Fruit fly (Drosophila melanogaster) whole organism, pupa: Measurements from ENCODE around the gene CG14969.

Experiments
- CG10348 ChIP-seq: fragments of 200-800 bp; sonication (Bioruptor generic); IDR thresholded peaks from 2 replicates; pipeline ENCODE4 v1.3.6; 2022; ENCODE audit warnings: missing biosample characterization, missing genetic modification characterization
- CG12605 ChIP-seq: fragments of 200-800 bp; sonication (Bioruptor generic); IDR thresholded peaks from 2 replicates; pipeline ENCODE4 v1.3.6; 2022; ENCODE audit warnings: missing biosample characterization, missing genetic modification characterization
- CG13204 ChIP-seq: fragments of 200-800 bp; sonication (Bioruptor generic); optimal IDR thresholded peaks from 2 replicates; lab custom pipeline; 2018; ENCODE audit warnings: missing biosample characterization, mild to moderate bottlenecking, missing genetic modification characterization, moderate library complexity
- CG14655 ChIP-seq: fragments of 200-800 bp; sonication (Bioruptor generic); optimal IDR thresholded peaks from 3 replicates; lab custom pipeline; 2017; ENCODE audit warnings: mild to moderate bottlenecking, missing biosample characterization, missing genetic modification reagents, missing genetic modification characterization
- CG15710 ChIP-seq: fragments of 200-800 bp; sonication (Bioruptor generic); optimal IDR thresholded peaks from 2 replicates; lab custom pipeline; 2018; ENCODE audit warnings: missing biosample characterization, mild to moderate bottlenecking, missing genetic modification characterization, moderate library complexity
- CG17806 ChIP-seq: fragments of 200-800 bp; sonication (Bioruptor generic); optimal IDR thresholded peaks from 2 replicates; lab custom pipeline; 2018; ENCODE audit warnings: missing biosample characterization, mild to moderate bottlenecking, missing genetic modification characterization, moderate library complexity
- CG32121 ChIP-seq: fragments of 200-800 bp; sonication (Bioruptor generic); IDR thresholded peaks from 2 replicates; pipeline ENCODE4 v1.3.6; 2022; ENCODE audit warnings: missing biosample characterization, missing genetic modification characterization
- CG34367 ChIP-seq: fragments of 200-800 bp; sonication (Bioruptor generic); optimal IDR thresholded peaks from 2 replicates; lab custom pipeline; 2018; ENCODE audit warnings: missing biosample characterization, mild to moderate bottlenecking, missing genetic modification characterization
- CG4496 ChIP-seq: fragments of 200-800 bp; sonication (Bioruptor generic); IDR thresholded peaks from 3 replicates; pipeline ENCODE4 v1.3.6; 2022; ENCODE audit warnings: missing biosample characterization, missing genetic modification characterization
- CG8159 ChIP-seq: fragments of 200-800 bp; sonication (Bioruptor generic); optimal IDR thresholded peaks from 3 replicates; lab custom pipeline; 2018; ENCODE audit warnings: missing biosample characterization, mild to moderate bottlenecking, missing genetic modification characterization, moderate library complexity
- CG8301 ChIP-seq: fragments of 200-800 bp; sonication (Bioruptor generic); optimal IDR thresholded peaks from 2 replicates; lab custom pipeline; 2018; ENCODE audit warnings: missing biosample characterization, mild to moderate bottlenecking, missing genetic modification characterization
- CG9948 ChIP-seq: fragments of 200-800 bp; sonication (Bioruptor generic); optimal IDR thresholded peaks from 2 replicates; lab custom pipeline; 2018; ENCODE audit warnings: missing biosample characterization, mild to moderate bottlenecking, missing genetic modification characterization, moderate library complexity
- D1 ChIP-seq: fragments of 200-800 bp; sonication (Bioruptor generic); optimal IDR thresholded peaks from 2 replicates; lab custom pipeline; 2018; ENCODE audit warnings: missing biosample characterization, mild to moderate bottlenecking, missing genetic modification characterization, moderate library complexity
- EcR ChIP-seq: fragments of 200-800 bp; sonication (Bioruptor generic); optimal IDR thresholded peaks from 3 replicates; lab custom pipeline; 2019; ENCODE audit warnings: missing biosample characterization, missing genetic modification characterization, mild to moderate bottlenecking, moderate library complexity, missing genetic modification reagents
- Ets98B ChIP-seq: fragments of 200-800 bp; sonication (Bioruptor generic); IDR thresholded peaks from 2 replicates; pipeline ENCODE4 v1.3.6; 2022; ENCODE audit warnings: missing biosample characterization, missing genetic modification characterization
- Pif1A ChIP-seq: fragments of 200-800 bp; sonication (Bioruptor generic); optimal IDR thresholded peaks from 3 replicates; lab custom pipeline; 2016; ENCODE audit warnings: missing biosample characterization, missing genetic modification characterization
- Pif1B ChIP-seq: fragments of 200-800 bp; sonication (Bioruptor generic); optimal IDR thresholded peaks from 3 replicates; lab custom pipeline; 2016; ENCODE audit warnings: missing biosample characterization, missing genetic modification characterization
- Snoo ChIP-seq: fragments of 200-800 bp; sonication (Bioruptor generic); optimal IDR thresholded peaks from 3 replicates; lab custom pipeline; 2017; ENCODE audit warnings: missing biosample characterization, mild to moderate bottlenecking, missing genetic modification characterization, inconsistent platforms
- fd96Ca ChIP-seq: fragments of 200-800 bp; sonication (Bioruptor generic); IDR thresholded peaks from 3 replicates; pipeline ENCODE4 v1.3.6; 2022; ENCODE audit warnings: missing biosample characterization, missing genetic modification characterization
- gl ChIP-seq: fragments of 200-800 bp; sonication (Bioruptor generic); optimal IDR thresholded peaks from 2 replicates; lab custom pipeline; 2018; ENCODE audit warnings: missing biosample characterization, mild to moderate bottlenecking, missing genetic modification characterization
- rn ChIP-seq: fragments of 200-800 bp; sonication (Bioruptor generic); IDR thresholded peaks from 2 replicates; pipeline ENCODE4 v1.3.6; 2022; ENCODE audit warnings: missing biosample characterization, missing genetic modification characterization

The CG14969 gene

dm6 chr3L:3316441-3316840 lies 18.3 kb downstream of the CG14969 start, which contains the start of gene Drsl5:
TSS of gene Drsl5 (plus strand) at chr3L:3316781.
- no peak for TF ChIP-seq CG12605
- no peak for TF ChIP-seq CG13204 (GFP tag; lab: Kevin White, UChicago)
- TF ChIP-seq rn (GFP tag; lab: Robert Waterston, UW), result no peak
- no peak for TF ChIP-seq fd96Ca
- no peak for TF ChIP-seq Snoo
- TF ChIP-seq CG34367, result no peak
- TF ChIP-seq CG14655, result no peak
- TF ChIP-seq CG8301 (tag; lab: Kevin White, UChicago), result no peak
- no peak for TF ChIP-seq CG8159 (tag; lab: Kevin White, UChicago)
- TF ChIP-seq CG32121 (GFP tag; lab: Robert Waterston, UW), result no peak
- no peak for TF ChIP-seq Pif1A (GFP tag; lab: Kevin White, UChicago)
- TF ChIP-seq CG10348 (GFP tag; lab: Robert Waterston, UW), result no peak
- TF ChIP-seq D1, result no peak
- no peak for TF ChIP-seq CG9948
- TF ChIP-seq gl (tag; lab: Kevin White, UChicago), result no peak
- no peak for TF ChIP-seq CG4496 (GFP tag; lab: Robert Waterston, UW)
- no peak for TF ChIP-seq Pif1B (GFP tag; lab: Kevin White, UChicago)
- no peak for TF ChIP-seq CG15710 (tag; lab: Kevin White, UChicago)

DNA sequence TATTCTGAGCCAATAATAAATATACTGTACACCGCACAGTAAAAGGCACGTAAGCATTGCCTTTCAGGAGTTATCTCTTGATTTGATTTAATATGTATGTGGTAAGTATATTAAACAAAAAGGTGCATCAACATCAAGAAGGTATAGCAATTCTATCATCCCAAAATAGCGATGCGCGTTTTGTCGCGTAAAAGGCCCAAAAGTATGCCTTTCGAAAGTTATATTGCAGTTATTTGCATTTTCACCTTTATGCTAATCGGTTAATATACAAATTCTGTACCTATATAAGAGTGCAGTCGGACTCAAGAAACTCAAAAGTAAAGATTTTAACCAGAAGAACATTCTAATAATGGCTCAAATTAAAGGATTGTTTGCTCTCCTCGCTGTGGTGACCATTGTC lies 19.5 kb downstream of the CG14969 start, which contains the start of gene Drsl4:
TSS of gene Drsl4 (plus strand) at position 333 of the 400 bp plus-strand sequence.
- TF ChIP-seq rn (GFP tag; lab: Robert Waterston, UW), result no peak
- peak; percentile 16 for TF ChIP-seq EcR (GFP tag; lab: Kevin White, UChicago)

DNA sequence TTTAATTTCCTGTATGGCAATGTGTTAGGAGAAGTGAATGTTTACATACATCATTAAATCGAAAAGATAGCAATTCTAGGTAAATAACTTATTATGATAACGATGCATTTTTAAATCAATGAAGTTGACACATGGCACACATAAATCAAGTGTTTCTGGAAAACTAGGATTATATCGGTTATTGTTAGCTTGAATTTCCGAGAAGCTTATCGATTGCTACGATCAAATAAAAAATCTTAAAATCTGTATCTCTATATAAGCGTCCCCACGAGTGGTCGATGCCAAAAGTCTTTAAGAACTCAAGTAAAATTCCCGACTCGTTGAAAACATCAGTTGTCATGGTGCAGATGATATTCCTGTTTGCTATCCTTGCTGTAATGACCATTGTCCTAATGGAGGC lies 20.1 kb downstream of the CG14969 start, which contains the start of gene Drsl3:
TSS of gene Drsl3 (plus strand) at position 301 of the 400 bp plus-strand sequence.
- TF ChIP-seq Ets98B (GFP tag; lab: Robert Waterston, UW), result no peak
- no peak for TF ChIP-seq CG10348 (GFP tag; lab: Robert Waterston, UW)
- no peak for TF ChIP-seq CG12605
- no peak for TF ChIP-seq CG14655
- TF ChIP-seq CG8301 (tag; lab: Kevin White, UChicago), result no peak
- TF ChIP-seq CG34367, result no peak
- TF ChIP-seq gl (tag; lab: Kevin White, UChicago), result no peak
- no peak for TF ChIP-seq EcR (GFP tag; lab: Kevin White, UChicago)
- TF ChIP-seq CG9948, result no peak
- no peak for TF ChIP-seq D1
- TF ChIP-seq CG15710 (tag; lab: Kevin White, UChicago), result no peak
- no peak for TF ChIP-seq CG8159 (tag; lab: Kevin White, UChicago)
- no peak for TF ChIP-seq Pif1A (GFP tag; lab: Kevin White, UChicago)

DNA sequence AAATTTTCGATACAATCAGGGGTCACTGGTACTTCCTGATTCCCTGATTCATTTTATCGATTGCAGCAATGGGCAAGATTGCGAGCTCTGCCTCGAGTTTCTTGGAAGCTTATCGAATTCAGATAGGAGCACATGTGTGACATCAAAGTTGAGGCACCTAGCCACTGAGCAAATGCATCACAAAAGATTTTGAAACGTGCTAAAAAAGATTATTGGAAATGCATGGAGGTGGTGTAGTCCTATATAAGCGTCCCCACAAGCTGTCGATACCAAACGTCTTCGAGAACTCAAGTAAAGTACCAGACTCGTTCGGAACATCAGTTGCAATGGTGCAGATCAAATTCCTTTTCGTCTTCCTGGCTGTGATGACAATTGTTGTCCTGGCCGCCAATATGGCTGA lies 20.7 kb downstream of the CG14969 start, which contains the start of gene Drsl2:
TSS of gene Drsl2 (plus strand) at position 301 of the 400 bp plus-strand sequence.
- no peak for TF ChIP-seq CG9948
- TF ChIP-seq gl (tag; lab: Kevin White, UChicago), result no peak
- TF ChIP-seq CG10348 (GFP tag; lab: Robert Waterston, UW), result no peak
- TF ChIP-seq CG32121 (GFP tag; lab: Robert Waterston, UW), result no peak
- no peak for TF ChIP-seq Pif1B (GFP tag; lab: Kevin White, UChicago)
- TF ChIP-seq CG17806 (tag; lab: Kevin White, UChicago), result no peak
- no peak for TF ChIP-seq CG15710 (tag; lab: Kevin White, UChicago)
- TF ChIP-seq D1, result no peak
- TF ChIP-seq CG4496 (GFP tag; lab: Robert Waterston, UW), result no peak
- TF ChIP-seq CG13204 (GFP tag; lab: Kevin White, UChicago), result no peak
- no peak for TF ChIP-seq EcR (GFP tag; lab: Kevin White, UChicago)
- no peak for TF ChIP-seq CG12605
- TF ChIP-seq fd96Ca, result no peak
- TF ChIP-seq CG34367, result no peak
- no peak for TF ChIP-seq Pif1A (GFP tag; lab: Kevin White, UChicago)
- TF ChIP-seq Ets98B (GFP tag; lab: Robert Waterston, UW), result no peak

- TF ChIP-seq CG4496 (GFP tag; lab: Robert Waterston, UW), result no peak
- no peak for TF ChIP-seq gl (tag; lab: Kevin White, UChicago)
- no peak for TF ChIP-seq Pif1B (GFP tag; lab: Kevin White, UChicago)
- no peak for TF ChIP-seq CG12605
Measured at dm6 chr3L:3308676-3309613, 25.8 kb downstream of the CG14969 start.

DNA sequence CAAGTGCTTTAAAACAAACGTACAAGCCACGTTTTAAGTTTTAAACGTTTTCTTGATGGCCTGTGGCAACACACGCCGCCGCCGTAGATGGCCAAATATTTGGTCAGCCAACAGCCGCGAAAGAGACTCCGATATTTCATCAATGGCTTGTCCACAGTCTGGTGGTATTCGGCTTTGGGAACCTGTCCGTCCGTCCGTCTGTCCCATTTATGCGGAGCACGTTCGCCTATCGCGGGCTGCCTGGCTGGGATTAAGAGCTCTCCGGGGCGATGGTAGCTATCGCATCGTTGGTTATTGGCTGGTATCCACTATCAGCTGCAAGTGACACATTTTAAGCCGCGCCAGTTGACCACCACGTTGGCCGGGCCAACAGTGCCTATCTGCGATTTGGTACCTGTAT lies 27.2 kb downstream of the CG14969 start:
- TF ChIP-seq rn (GFP tag; lab: Robert Waterston, UW) (no peak), CG9948 (no peak), CG32121 (GFP tag; lab: Robert Waterston, UW) (no peak), CG4496 (GFP tag; lab: Robert Waterston, UW) (0 out of 3 replicates have a peak, but pooled peaks have one; percentile 28), CG34367 (no peak), CG12605 (no peak)
- TF ChIP-seq, all 21 proteins: peak for 1
